Fruit fly (Drosophila melanogaster) whole organism, embryonic: ENCODE results near the gene mAcon1.

Source experiments
- Awh ChIP-seq: fragments of 200-800 bp; sonication (Bioruptor generic); IDR thresholded peaks from 2 replicates; pipeline ENCODE4, ENCODE4 v1.3.6; 2022; ENCODE audit warnings: missing biosample characterization, missing genetic modification characterization
- CG10274 ChIP-seq: fragments of 200-800 bp; sonication (Bioruptor generic); optimal IDR thresholded peaks from 3 replicates; lab custom pipeline; 2017; ENCODE audit warnings: missing biosample characterization, mild to moderate bottlenecking, missing genetic modification characterization
- CG11085 ChIP-seq: fragments of 200-800 bp; sonication (Bioruptor generic); IDR thresholded peaks from 2 replicates; pipeline ENCODE4 v1.3.6; 2022; ENCODE audit warnings: missing biosample characterization, missing genetic modification characterization
- CG12104 ChIP-seq: fragments of 200-800 bp; sonication (Bioruptor generic); optimal IDR thresholded peaks from 3 replicates; lab custom pipeline; 2016; ENCODE audit warnings: missing biosample characterization, missing genetic modification characterization
- CG12155 ChIP-seq: fragments of 200-800 bp; sonication (Bioruptor generic); optimal IDR thresholded peaks from 3 replicates; lab custom pipeline; 2016; ENCODE audit warnings: missing biosample characterization, missing genetic modification characterization
- CG12942 ChIP-seq: fragments of 200-800 bp; sonication (Bioruptor generic); optimal IDR thresholded peaks from 3 replicates; lab custom pipeline; 2016; ENCODE audit warnings: missing biosample characterization, missing genetic modification characterization
- CG13123 ChIP-seq: fragments of 200-800 bp; sonication (Bioruptor generic); optimal IDR thresholded peaks from 2 replicates; lab custom pipeline; 2016; ENCODE audit warnings: missing biosample characterization, missing genetic modification characterization
- CG13287 ChIP-seq: fragments of 200-800 bp; sonication (Bioruptor generic); IDR thresholded peaks from 2 replicates; pipeline ENCODE4 v1.3.6; 2022; ENCODE audit warnings: missing biosample characterization, missing genetic modification characterization; ENCODE audit not compliant: partially characterized antibody
- CG14667 ChIP-seq: fragments of 200-800 bp; sonication (Bioruptor generic); IDR thresholded peaks from 2 replicates; pipeline ENCODE4 v1.3.6; 2022; ENCODE audit warnings: missing biosample characterization, missing genetic modification characterization
- CG14860 ChIP-seq: fragments of 200-800 bp; sonication (Bioruptor generic); IDR thresholded peaks from 3 replicates; pipeline ENCODE4 v1.3.6; 2022; ENCODE audit warnings: missing biosample characterization, missing genetic modification characterization; ENCODE audit not compliant: partially characterized antibody
- CG17385 ChIP-seq: fragments of 200-800 bp; sonication (Bioruptor generic); optimal IDR thresholded peaks from 3 replicates; lab custom pipeline; 2018; ENCODE audit warnings: missing biosample characterization, mild to moderate bottlenecking, missing genetic modification characterization
- CG2120 ChIP-seq: fragments of 200-800 bp; sonication (Bioruptor generic); optimal IDR thresholded peaks from 3 replicates; lab custom pipeline; 2016; ENCODE audit warnings: missing biosample characterization, missing genetic modification characterization
- CG33213 ChIP-seq: fragments of 200-800 bp; sonication (Bioruptor generic); optimal IDR thresholded peaks from 3 replicates; lab custom pipeline; 2016; ENCODE audit warnings: missing biosample characterization, missing genetic modification characterization
- CG6791 ChIP-seq: fragments of 200-800 bp; sonication (Bioruptor generic); IDR thresholded peaks from 3 replicates; pipeline ENCODE4 v1.3.6; 2022; ENCODE audit warnings: missing biosample characterization, missing genetic modification characterization; ENCODE audit not compliant: partially characterized antibody
- CG7839 ChIP-seq: fragments of 200-800 bp; sonication (Bioruptor generic); optimal IDR thresholded peaks from 3 replicates; lab custom pipeline; 2018; ENCODE audit warnings: missing biosample characterization, mild to moderate bottlenecking, missing genetic modification characterization, moderate library complexity
- CG8924 ChIP-seq: fragments of 200-800 bp; optimal IDR thresholded peaks from 3 replicates; lab custom pipeline; 2019; ENCODE audit warnings: missing biosample characterization, mild to moderate bottlenecking, missing genetic modification characterization, moderate library complexity
- CG8944 ChIP-seq: fragments of 200-800 bp; sonication (Bioruptor generic); optimal IDR thresholded peaks from 3 replicates; lab custom pipeline; 2016; ENCODE audit warnings: missing biosample characterization, missing genetic modification characterization
- CG9437 ChIP-seq: fragments of 200-800 bp; sonication (Bioruptor generic); optimal IDR thresholded peaks from 2 replicates; lab custom pipeline; 2018; ENCODE audit warnings: missing biosample characterization, mild to moderate bottlenecking, missing genetic modification characterization
- Camta ChIP-seq: fragments of 200-800 bp; sonication (Bioruptor generic); optimal IDR thresholded peaks from 2 replicates; lab custom pipeline; 2016; ENCODE audit warnings: missing biosample characterization, missing genetic modification characterization
- D19B ChIP-seq: fragments of 200-800 bp; sonication (Bioruptor generic); optimal IDR thresholded peaks from 2 replicates; lab custom pipeline; 2017; ENCODE audit warnings: missing biosample characterization, mild to moderate bottlenecking, missing genetic modification characterization
- E2f1 ChIP-seq: fragments of 200-800 bp; sonication (Bioruptor generic); IDR thresholded peaks from 2 replicates; pipeline ENCODE4 v1.3.6; 2022; ENCODE audit warnings: missing biosample characterization, missing genetic modification characterization
- Eip74EF ChIP-seq, 2 experiments: fragments of 200-800 bp in 1 of 2; fragments of >200 bp in 1 of 2; sonication (Bioruptor generic) in 1 of 2; optimal IDR thresholded peaks; 2 replicates each; lab custom pipeline; 2017 to 2019; ENCODE audit warnings: missing biosample characterization in 2 of 2, missing genetic modification characterization in 2 of 2, mild to moderate bottlenecking in 1 of 2, moderate library complexity in 1 of 2
- MESR4 ChIP-seq: fragments of 200-800 bp; sonication (Bioruptor generic); optimal IDR thresholded peaks from 2 replicates; lab custom pipeline; 2018; ENCODE audit warnings: missing biosample characterization, mild to moderate bottlenecking, missing genetic modification characterization, moderate library complexity
- NfI ChIP-seq: fragments of 200-800 bp; sonication (Bioruptor generic); optimal IDR thresholded peaks from 3 replicates; lab custom pipeline; 2018; ENCODE audit warnings: missing biosample characterization, mild to moderate bottlenecking, missing genetic modification characterization, moderate library complexity
- Pdp1 ChIP-seq, 2 experiments: fragments of 200-800 bp; sonication (Bioruptor generic); optimal IDR thresholded peaks; 3 replicates each; lab custom pipeline; 2016; ENCODE audit warnings: missing biosample characterization in 2 of 2, missing genetic modification characterization in 2 of 2, mild to moderate bottlenecking in 1 of 2, moderate library complexity in 1 of 2
- Spps ChIP-seq: fragments of 200-800 bp; sonication (Bioruptor generic); optimal IDR thresholded peaks from 2 replicates; lab custom pipeline; 2018; ENCODE audit warnings: missing biosample characterization, mild to moderate bottlenecking, missing genetic modification characterization
- amos ChIP-seq: fragments of 200-800 bp; sonication (Bioruptor generic); IDR thresholded peaks from 2 replicates; pipeline ENCODE4 v1.3.6; 2022; ENCODE audit warnings: missing biosample characterization, missing genetic modification characterization; ENCODE audit not compliant: partially characterized antibody
- bab2 ChIP-seq: fragments of 200-800 bp; sonication (Bioruptor generic); optimal IDR thresholded peaks from 2 replicates; lab custom pipeline; 2016; ENCODE audit warnings: missing biosample characterization, missing genetic modification characterization
- crc ChIP-seq: fragments of 200-800 bp; sonication (Bioruptor generic); optimal IDR thresholded peaks from 2 replicates; lab custom pipeline; 2016; ENCODE audit warnings: missing biosample characterization, missing genetic modification characterization
- dmrt99B ChIP-seq: fragments of 200-800 bp; sonication (Bioruptor generic); optimal IDR thresholded peaks from 2 replicates; lab custom pipeline; 2018; ENCODE audit warnings: missing biosample characterization, mild to moderate bottlenecking, missing genetic modification characterization, moderate library complexity
- ftz-f1 ChIP-seq: fragments of 200-800 bp; sonication (Bioruptor generic); optimal IDR thresholded peaks from 2 replicates; lab custom pipeline; 2016; ENCODE audit warnings: missing biosample characterization, missing genetic modification characterization
- grau ChIP-seq: fragments of 200-800 bp; optimal IDR thresholded peaks from 3 replicates; lab custom pipeline; 2019; ENCODE audit warnings: missing biosample characterization, mild to moderate bottlenecking, missing genetic modification characterization, moderate library complexity
- gsb-n ChIP-seq: fragments of 200-800 bp; sonication (Bioruptor generic); optimal IDR thresholded peaks from 3 replicates; lab custom pipeline; 2018; ENCODE audit warnings: missing biosample characterization, mild to moderate bottlenecking, missing genetic modification characterization
- hkb ChIP-seq, 2 experiments: fragments of 200-800 bp in 1 of 2; fragments of >200 bp in 1 of 2; sonication (Bioruptor generic) in 1 of 2; IDR thresholded peaks in 1 of 2; optimal IDR thresholded peaks in 1 of 2; 2 replicates each; pipeline versions ENCODE4 v1.3.6 to Lab custom; 2017 to 2022; ENCODE audit warnings: missing biosample characterization in 1 of 2, missing genetic modification characterization in 1 of 2
- ind ChIP-seq: fragments of 200-800 bp; sonication (Bioruptor generic); optimal IDR thresholded peaks from 3 replicates; lab custom pipeline; 2016; ENCODE audit warnings: missing biosample characterization, missing genetic modification characterization
- ken ChIP-seq: fragments of 200-800 bp; sonication (Bioruptor generic); IDR thresholded peaks from 3 replicates; pipeline ENCODE4 v1.3.6; 2022; ENCODE audit warnings: missing biosample characterization, missing genetic modification characterization
- lbe ChIP-seq: fragments of 200-800 bp; sonication (Bioruptor generic); optimal IDR thresholded peaks from 2 replicates; lab custom pipeline; 2016; ENCODE audit warnings: missing biosample characterization, mild to moderate bottlenecking, missing genetic modification characterization
- lilli ChIP-seq: fragments of 200-800 bp; sonication (Bioruptor generic); optimal IDR thresholded peaks from 3 replicates; lab custom pipeline; 2016; ENCODE audit warnings: missing biosample characterization, missing genetic modification characterization
- lov ChIP-seq, 2 experiments: fragments of 200-800 bp in 1 of 2; fragments of >200 bp in 1 of 2; sonication (Bioruptor generic) in 1 of 2; IDR thresholded peaks in 1 of 2; optimal IDR thresholded peaks in 1 of 2; 2 replicates in 1 of 2; 3 replicates in 1 of 2; pipeline versions ENCODE4 v1.3.6 to Lab custom; 2017 to 2022; ENCODE audit warnings: missing biosample characterization in 1 of 2, missing genetic modification characterization in 1 of 2
- mirr ChIP-seq: fragments of 200-800 bp; sonication (Bioruptor generic); optimal IDR thresholded peaks from 3 replicates; lab custom pipeline; 2018; ENCODE audit warnings: missing biosample characterization, mild to moderate bottlenecking, missing genetic modification characterization
- oc ChIP-seq: fragments of 200-800 bp; sonication (Bioruptor generic); optimal IDR thresholded peaks from 2 replicates; lab custom pipeline; 2018; ENCODE audit warnings: missing biosample characterization, mild to moderate bottlenecking, missing genetic modification characterization, moderate library complexity
- pan ChIP-seq, 4 experiments: fragments of >200 bp in 3 of 4; fragments of 200-800 bp in 1 of 4; sonication (Bioruptor generic) in 1 of 4; optimal IDR thresholded peaks in 3 of 4; IDR thresholded peaks in 1 of 4; 2 replicates each; pipeline versions ENCODE4 v1.3.6 to Lab custom; 2017 to 2022; ENCODE audit warnings: missing biosample characterization in 2 of 4, missing genetic modification characterization in 2 of 4, mixed read lengths in 1 of 4
- phol ChIP-seq: fragments of 200-800 bp; sonication (Bioruptor generic); optimal IDR thresholded peaks from 3 replicates; lab custom pipeline; 2018; ENCODE audit warnings: missing biosample characterization, mild to moderate bottlenecking, missing genetic modification characterization, moderate library complexity
- pzg ChIP-seq: fragments of 200-800 bp; sonication (Bioruptor generic); optimal IDR thresholded peaks from 3 replicates; lab custom pipeline; 2018; ENCODE audit warnings: missing biosample characterization, mild to moderate bottlenecking, missing genetic modification characterization, moderate library complexity
- shn ChIP-seq: fragments of 200-800 bp; sonication (Bioruptor generic); optimal IDR thresholded peaks from 3 replicates; lab custom pipeline; 2016; ENCODE audit warnings: missing biosample characterization, missing genetic modification characterization
- trem ChIP-seq: fragments of 200-800 bp; optimal IDR thresholded peaks from 3 replicates; lab custom pipeline; 2019; ENCODE audit warnings: missing biosample characterization, mild to moderate bottlenecking, missing genetic modification characterization, moderate library complexity
- vfl ChIP-seq: fragments of 200-800 bp; sonication (Bioruptor generic); optimal IDR thresholded peaks from 2 replicates; lab custom pipeline; 2016; ENCODE audit warnings: missing biosample characterization, missing genetic modification characterization
- zen ChIP-seq: fragments of 200-800 bp; sonication (Bioruptor generic); optimal IDR thresholded peaks from 3 replicates; lab custom pipeline; 2018; ENCODE audit warnings: missing biosample characterization, mild to moderate bottlenecking, missing genetic modification characterization, moderate library complexity

The mAcon1 gene

dm6 chr2L:21142972-21143385 lies 25.4 kb upstream of the mAcon1 start, which contains the start of gene pths (continued):
- no peak for TF ChIP-seq dmrt99B
- peak; percentile 90 for TF ChIP-seq amos (GFP tag; lab: Robert Waterston, UW)
- no peak for TF ChIP-seq shn (GFP tag; lab: Kevin White, UChicago)
- peak; percentile 59 for TF ChIP-seq CG8944 (GFP tag; lab: Kevin White, UChicago)
- no peak for TF ChIP-seq Eip74EF (GFP tag; optimal IDR thresholded peaks at IDR 0.05; lab: Kevin White, UChicago)
- TF ChIP-seq CG7839 (tag; lab: Kevin White, UChicago), result no peak
- TF ChIP-seq CG8924 (tag; lab: Kevin White, UChicago), result peak; percentile 15
- TF ChIP-seq CG14667 (GFP tag; lab: Robert Waterston, UW), result no peak
- peak; percentile 38 for TF ChIP-seq Camta
- TF ChIP-seq MESR4 (GFP tag; lab: Kevin White, UChicago), result peak; percentile 97
- TF ChIP-seq oc (tag; lab: Kevin White, UChicago), result no peak
- peak; percentile 72 for TF ChIP-seq zen
- peak; percentile 22 for TF ChIP-seq CG13123 (GFP tag; lab: Kevin White, UChicago)
- peak; percentile 51 for TF ChIP-seq CG12942 (GFP tag; lab: Kevin White, UChicago)
- no peak for TF ChIP-seq CG12155 (GFP tag; lab: Kevin White, UChicago)
- TF ChIP-seq phol, result peak; percentile 67
- TF ChIP-seq ken, result peak; percentile 47; the same call in 1 of the 3 replicates
- TF ChIP-seq CG9437 (GFP tag; lab: Kevin White, UChicago), result no peak
- no peak for TF ChIP-seq vfl (GFP tag; lab: Kevin White, UChicago)
- peak; percentile 44 for TF ChIP-seq lilli
- TF ChIP-seq Spps, result no peak
- no peak for TF ChIP-seq mirr (GFP tag; lab: Kevin White, UChicago)
- TF ChIP-seq pan (optimal IDR thresholded peaks at IDR 0.05; lab: Kevin White, UChicago), result no peak
- peak in 1 of 2 experiments; percentile 51 for TF ChIP-seq pan (GFP tag; optimal IDR thresholded peaks at IDR 0.05 in 1 of 2, IDR thresholded peaks at IDR 0.05 in 1 of 2)
- TF ChIP-seq CG6791, result peak; percentile 89
- no peak for TF ChIP-seq CG17385 (GFP tag; lab: Kevin White, UChicago)
- peak; percentile 36 for TF ChIP-seq CG33213 (GFP tag; lab: Kevin White, UChicago)
- peak; percentile 57; the same call in 2 of the 3 replicates for TF ChIP-seq CG14860 (GFP tag; lab: Robert Waterston, UW)
- TF ChIP-seq CG2120 (GFP tag; lab: Kevin White, UChicago), result peak; percentile 72
- TF ChIP-seq Awh (GFP tag; lab: Robert Waterston, UW), result no peak
- TF ChIP-seq trem (tag; lab: Kevin White, UChicago), result peak; percentile 61
- TF ChIP-seq D19B (GFP tag; lab: Kevin White, UChicago), result no peak
- no peak for TF ChIP-seq CG10274 (GFP tag; lab: Kevin White, UChicago)
- no peak for TF ChIP-seq CG12104 (GFP tag; lab: Kevin White, UChicago)
- peak; percentile 78 for TF ChIP-seq CG13287 (GFP tag; lab: Robert Waterston, UW)
- TF ChIP-seq crc, result no peak
- TF ChIP-seq E2f1 (GFP tag; lab: Robert Waterston, UW), result no peak; the same call in 1 of the 2 replicates
- peak; percentile 44 for TF ChIP-seq grau (tag; lab: Kevin White, UChicago)
- TF ChIP-seq CG11085 (GFP tag; lab: Robert Waterston, UW), result peak; percentile 58; the same call in 1 of the 2 replicates
- TF ChIP-seq lbe, result no peak
- peak; percentile 35 for TF ChIP-seq bab2 (GFP tag; lab: Kevin White, UChicago)
- TF ChIP-seq NfI (GFP tag; lab: Kevin White, UChicago), result peak; percentile 41
- no peak for TF ChIP-seq gsb-n
- peak; percentile 61 for TF ChIP-seq ind (GFP tag; lab: Kevin White, UChicago)
- TF ChIP-seq pzg (GFP tag; lab: Kevin White, UChicago), result peak; percentile 92
- TF ChIP-seq ftz-f1 (GFP tag; lab: Kevin White, UChicago), result no peak
- no peak for TF ChIP-seq hkb (optimal IDR thresholded peaks at IDR 0.05; lab: Kevin White, UChicago)
- TF ChIP-seq hkb (GFP tag; IDR thresholded peaks at IDR 0.05; lab: Robert Waterston, UW), result no peak
- TF ChIP-seq Pdp1 (GFP tag; optimal IDR thresholded peaks at IDR 0.05; lab: Kevin White, UChicago), result peak; percentile 57 to 62
- no peak for TF ChIP-seq lov (optimal IDR thresholded peaks at IDR 0.05; lab: Kevin White, UChicago)
- TF ChIP-seq lov (GFP tag; IDR thresholded peaks at IDR 0.05; lab: Robert Waterston, UW), result no peak
